Worm (Caenorhabditis elegans) whole organism, late embryonic: ENCODE measurements around the gene C06E4.5.

Source experiments
- C08G9.2 ChIP-seq: sonication (generic microtip); optimal IDR thresholded peaks from 2 replicates; lab custom pipeline; 2016; ENCODE audit warnings: mild to moderate bottlenecking, missing genetic modification characterization, moderate library complexity, missing compliant biosample characterization
- C38D4.7 ChIP-seq: fragments of 200-800 bp; sonication (Bioruptor generic); optimal IDR thresholded peaks from 2 replicates; lab custom pipeline; 2018; ENCODE audit warnings: mild to moderate bottlenecking, missing genetic modification characterization, moderate library complexity, missing compliant biosample characterization
- F13H6.1 ChIP-seq: sonication (generic microtip); optimal IDR thresholded peaks from 2 replicates; lab custom pipeline; 2016; ENCODE audit warnings: missing genetic modification characterization, missing compliant biosample characterization
- K02D7.2 ChIP-seq: sonication (generic microtip); optimal IDR thresholded peaks from 2 replicates; lab custom pipeline; 2017; ENCODE audit warnings: mild to moderate bottlenecking, missing genetic modification characterization, missing compliant biosample characterization
- K09A11.1 ChIP-seq: sonication (generic microtip); optimal IDR thresholded peaks from 2 replicates; lab custom pipeline; 2017; ENCODE audit warnings: antibody characterized with exemption, mild to moderate bottlenecking, missing genetic modification characterization, missing compliant biosample characterization; ENCODE audit not compliant: insufficient read depth
- T23F11.4 ChIP-seq: fragments of 200-800 bp; sonication (Bioruptor generic); optimal IDR thresholded peaks from 2 replicates; lab custom pipeline; 2018; ENCODE audit warnings: mild to moderate bottlenecking, missing genetic modification characterization, missing compliant biosample characterization
- Y22D7AL.16 ChIP-seq: sonication (generic microtip); optimal IDR thresholded peaks from 2 replicates; lab custom pipeline; 2016; ENCODE audit warnings: missing genetic modification characterization, missing compliant biosample characterization
- ahr-1 ChIP-seq: sonication (generic microtip); optimal IDR thresholded peaks from 2 replicates; lab custom pipeline; 2016; ENCODE audit warnings: missing genetic modification characterization, missing compliant biosample characterization
- ama-1 ChIP-seq: fragments of 150-350 bp; optimal IDR thresholded peaks from 2 replicates; lab custom pipeline; 2014
- ceh-19 ChIP-seq: fragments of 200-800 bp; sonication (Bioruptor generic); optimal IDR thresholded peaks from 2 replicates; lab custom pipeline; 2018; ENCODE audit warnings: mild to moderate bottlenecking, missing genetic modification characterization, missing compliant biosample characterization
- ceh-2 ChIP-seq: sonication (generic microtip); optimal IDR thresholded peaks from 2 replicates; lab custom pipeline; 2016; ENCODE audit warnings: missing genotype, missing genetic modification characterization, missing compliant biosample characterization
- ceh-31 ChIP-seq: sonication (generic microtip); optimal IDR thresholded peaks from 2 replicates; lab custom pipeline; 2016; ENCODE audit warnings: missing genetic modification characterization, missing compliant biosample characterization
- ceh-34 ChIP-seq: sonication (generic microtip); optimal IDR thresholded peaks from 2 replicates; lab custom pipeline; 2016; ENCODE audit warnings: mild to moderate bottlenecking, missing genetic modification characterization, missing compliant biosample characterization
- ceh-45 ChIP-seq: fragments of 200-800 bp; sonication (Bioruptor generic); IDR thresholded peaks from 2 replicates; pipeline ENCODE4 v1.3.6; 2022; ENCODE audit warnings: missing genetic modification reagents, missing genetic modification characterization, missing compliant biosample characterization
- ceh-6 ChIP-seq: fragments of 200-800 bp; sonication (Bioruptor generic); optimal IDR thresholded peaks from 2 replicates; lab custom pipeline; 2018; ENCODE audit warnings: mild to moderate bottlenecking, missing genetic modification characterization, missing compliant biosample characterization
- ceh-9 ChIP-seq: sonication (generic microtip); optimal IDR thresholded peaks from 2 replicates; lab custom pipeline; 2016; ENCODE audit warnings: mild to moderate bottlenecking, missing genetic modification characterization, inconsistent platforms, missing compliant biosample characterization
- che-1 ChIP-seq: sonication (generic microtip); optimal IDR thresholded peaks from 2 replicates; lab custom pipeline; 2016; ENCODE audit warnings: mild to moderate bottlenecking, missing genetic modification characterization, missing compliant biosample characterization
- dmd-4 ChIP-seq: sonication (generic microtip); optimal IDR thresholded peaks from 2 replicates; lab custom pipeline; 2016; ENCODE audit warnings: borderline replicate concordance, missing genetic modification characterization, missing compliant biosample characterization
- dve-1 ChIP-seq: sonication (generic microtip); optimal IDR thresholded peaks from 2 replicates; lab custom pipeline; 2017; ENCODE audit warnings: antibody characterized with exemption, mild to moderate bottlenecking, missing genetic modification characterization, missing compliant biosample characterization
- elt-2 ChIP-seq: sonication (generic microtip); optimal IDR thresholded peaks from 2 replicates; lab custom pipeline; 2016; ENCODE audit warnings: missing genetic modification reagents, missing genetic modification characterization, missing compliant biosample characterization
- elt-4 ChIP-seq: sonication (generic microtip); optimal IDR thresholded peaks from 2 replicates; lab custom pipeline; 2016; ENCODE audit warnings: missing genetic modification characterization, missing compliant biosample characterization
- fkh-6 ChIP-seq: sonication (generic microtip); optimal IDR thresholded peaks from 2 replicates; lab custom pipeline; 2016; ENCODE audit warnings: missing genetic modification characterization, missing compliant biosample characterization
- hlh-13 ChIP-seq: fragments of 200-800 bp; sonication (Bioruptor generic); optimal IDR thresholded peaks from 2 replicates; lab custom pipeline; 2018; ENCODE audit warnings: mild to moderate bottlenecking, missing genetic modification characterization, missing compliant biosample characterization
- hlh-15 ChIP-seq: sonication (generic microtip); optimal IDR thresholded peaks from 2 replicates; lab custom pipeline; 2016; ENCODE audit warnings: missing genetic modification characterization, missing compliant biosample characterization
- hlh-30 ChIP-seq: sonication (generic microtip); optimal IDR thresholded peaks from 2 replicates; lab custom pipeline; 2017; ENCODE audit warnings: antibody characterized with exemption, missing genetic modification characterization, missing compliant biosample characterization; ENCODE audit not compliant: insufficient read depth
- hlh-8 ChIP-seq: sonication (generic microtip); optimal IDR thresholded peaks from 2 replicates; lab custom pipeline; 2016; ENCODE audit warnings: missing genotype, missing genetic modification characterization, missing compliant biosample characterization
- mec-3 ChIP-seq: sonication (generic microtip); optimal IDR thresholded peaks from 2 replicates; lab custom pipeline; 2016; ENCODE audit warnings: borderline replicate concordance, missing genetic modification characterization, missing compliant biosample characterization
- nfya-1 ChIP-seq: sonication (generic microtip); optimal IDR thresholded peaks from 2 replicates; lab custom pipeline; 2017; ENCODE audit warnings: missing genetic modification characterization, mild to moderate bottlenecking, missing compliant biosample characterization, antibody characterized with exemption, moderate library complexity
- nhr-11 ChIP-seq: fragments of 150-350 bp; optimal IDR thresholded peaks from 2 replicates; lab custom pipeline; 2014; ENCODE audit warnings: missing biosample characterization, missing genetic modification characterization
- odd-2 ChIP-seq: sonication (generic microtip); optimal IDR thresholded peaks from 2 replicates; lab custom pipeline; 2017; ENCODE audit warnings: antibody characterized with exemption, mild to moderate bottlenecking, missing genetic modification characterization, missing compliant biosample characterization
- pat-9 ChIP-seq: fragments of 200-800 bp; sonication (Bioruptor generic); optimal IDR thresholded peaks from 2 replicates; lab custom pipeline; 2018; ENCODE audit warnings: mild to moderate bottlenecking, missing genetic modification characterization, moderate library complexity, missing compliant biosample characterization
- pax-1 ChIP-seq: fragments of 150-350 bp; optimal IDR thresholded peaks from 2 replicates; lab custom pipeline; 2014; ENCODE audit warnings: missing biosample characterization, missing genetic modification characterization
- pha-2 ChIP-seq: sonication (generic microtip); optimal IDR thresholded peaks from 2 replicates; lab custom pipeline; 2017; ENCODE audit warnings: mild to moderate bottlenecking, missing genetic modification characterization, missing compliant biosample characterization
- pha-4 ChIP-seq: fragments of 150-350 bp; optimal IDR thresholded peaks from 2 replicates; lab custom pipeline; 2018; ENCODE audit warnings: missing biosample characterization, missing genetic modification reagents, missing genetic modification characterization
- pqm-1 ChIP-seq: sonication (generic microtip); optimal IDR thresholded peaks from 2 replicates; lab custom pipeline; 2016; ENCODE audit warnings: missing genetic modification characterization, missing compliant biosample characterization
- pros-1 ChIP-seq: fragments of 150-350 bp; optimal IDR thresholded peaks from 2 replicates; lab custom pipeline; 2014; ENCODE audit warnings: missing biosample characterization, missing genetic modification reagents, missing genetic modification characterization
- rnt-1 ChIP-seq: sonication (generic microtip); optimal IDR thresholded peaks from 2 replicates; lab custom pipeline; 2016; ENCODE audit warnings: missing genetic modification characterization, missing compliant biosample characterization
- sox-4 ChIP-seq: sonication (generic microtip); optimal IDR thresholded peaks from 2 replicates; lab custom pipeline; 2017; ENCODE audit warnings: mild to moderate bottlenecking, missing genetic modification characterization, inconsistent platforms, missing compliant biosample characterization
- syd-9 ChIP-seq: sonication (generic microtip); optimal IDR thresholded peaks from 2 replicates; lab custom pipeline; 2016; ENCODE audit warnings: mild to moderate bottlenecking, missing genetic modification characterization, moderate library complexity, missing compliant biosample characterization
- tbx-2 ChIP-seq: sonication (generic microtip); optimal IDR thresholded peaks from 2 replicates; lab custom pipeline; 2016; ENCODE audit warnings: missing genetic modification characterization, missing compliant biosample characterization
- tbx-7 ChIP-seq: sonication (generic microtip); optimal IDR thresholded peaks from 2 replicates; lab custom pipeline; 2016; ENCODE audit warnings: missing genotype, missing genetic modification characterization, missing compliant biosample characterization
- unc-3 ChIP-seq, 2 experiments: fragments of 200-800 bp in 1 of 2; sonication (Bioruptor generic) in 1 of 2; sonication (generic microtip) in 1 of 2; conservative IDR thresholded peaks in 1 of 2; optimal IDR thresholded peaks in 1 of 2; 2 replicates each; pipeline versions ENCODE4 v1.3.6 to Lab custom; 2016 to 2022; ENCODE audit warnings: missing compliant biosample characterization in 2 of 2, missing genetic modification characterization in 2 of 2, missing genetic modification reagents in 1 of 2
- unc-42 ChIP-seq: sonication (generic microtip); optimal IDR thresholded peaks from 2 replicates; lab custom pipeline; 2016; ENCODE audit warnings: missing genotype, missing genetic modification characterization, missing compliant biosample characterization
- unc-86 ChIP-seq: sonication (generic microtip); optimal IDR thresholded peaks from 2 replicates; lab custom pipeline; 2016; ENCODE audit warnings: missing genetic modification characterization, missing compliant biosample characterization
- zip-5 ChIP-seq: sonication (generic microtip); optimal IDR thresholded peaks from 2 replicates; lab custom pipeline; 2016; ENCODE audit warnings: missing genetic modification characterization, missing compliant biosample characterization

The C06E4.5 gene

ce11 chrIV:7291957-7292356 lies 37.2 kb downstream of the C06E4.5 start, which contains the start of gene F42C5.4:
F42C5.4 (minus strand) TSS chrIV:7292127.
- TF ChIP-seq pha-4 = no peak
- TF ChIP-seq hlh-15 (tag; lab: Kevin White, UChicago) = no peak
- TF ChIP-seq odd-2 (tag; lab: Kevin White, UChicago) = no peak
- TF ChIP-seq T23F11.4 (GFP tag; lab: Kevin White, UChicago) = no peak
- no peak for TF ChIP-seq hlh-13 (GFP tag; lab: Kevin White, UChicago)
- no peak for TF ChIP-seq zip-5 (tag; lab: Kevin White, UChicago)
- no peak for TF ChIP-seq C38D4.7 (GFP tag; lab: Kevin White, UChicago)

ce11 chrIV:7294121-7294520 lies 39.3 kb downstream of the C06E4.5 start, which contains the start of gene F42C5.5:
F42C5.5 (minus strand) TSS chrIV:7294221.
- no peak for TF ChIP-seq syd-9 (tag; lab: Kevin White, UChicago)
- TF ChIP-seq Y22D7AL.16 (tag; lab: Kevin White, UChicago) = no peak
- TF ChIP-seq ceh-34 (tag; lab: Kevin White, UChicago) = no peak
- no peak for TF ChIP-seq rnt-1 (tag; lab: Kevin White, UChicago)
- no peak for TF ChIP-seq pros-1 (tag; lab: Kevin White, UChicago)
- no peak for TF ChIP-seq dmd-4 (tag; lab: Kevin White, UChicago)
- TF ChIP-seq nfya-1 (tag; lab: Kevin White, UChicago) = no peak
- TF ChIP-seq C38D4.7 (GFP tag; lab: Kevin White, UChicago) = no peak
- no peak for TF ChIP-seq mec-3 (tag; lab: Kevin White, UChicago)
- no peak for TF ChIP-seq pha-4
- TF ChIP-seq ceh-9 (tag; lab: Kevin White, UChicago) = no peak
- no peak for TF ChIP-seq ahr-1 (tag; lab: Kevin White, UChicago)
- no peak for TF ChIP-seq T23F11.4 (GFP tag; lab: Kevin White, UChicago)
- TF ChIP-seq C08G9.2 = no peak
- no peak for TF ChIP-seq ceh-6
- TF ChIP-seq ceh-19 (GFP tag; lab: Kevin White, UChicago) = no peak

- TF ChIP-seq unc-3 (GFP tag; conservative IDR thresholded peaks at IDR 0.05; lab: Robert Waterston, UW) (no peak), unc-3 (tag; optimal IDR thresholded peaks at IDR 0.05; lab: Kevin White, UChicago) (no peak), pha-4 (no peak), unc-42 (tag; lab: Kevin White, UChicago) (no peak), ceh-45 (GFP tag; lab: Robert Waterston, UW) (no peak), tbx-2 (tag; lab: Kevin White, UChicago) (no peak), ama-1 (lab: Kevin White, UChicago) (no peak), elt-2 (tag; lab: Kevin White, UChicago) (no peak), pax-1 (tag; lab: Kevin White, UChicago) (no peak), hlh-30 (no peak), unc-86 (tag; lab: Kevin White, UChicago) (no peak), K02D7.2 (tag; lab: Kevin White, UChicago) (no peak), pqm-1 (no peak), dve-1 (tag; lab: Kevin White, UChicago) (no peak), Y22D7AL.16 (tag; lab: Kevin White, UChicago) (no peak), ceh-31 (tag; lab: Kevin White, UChicago) (no peak), hlh-8 (no peak), tbx-7 (tag; lab: Kevin White, UChicago) (no peak)
Observed at ce11 chrIV:7301481-7301880, 46.7 kb downstream of the C06E4.5 start.

ce11 chrIV:7305325-7305724 lies 50.5 kb downstream of the C06E4.5 start, which contains the start of gene npr-27:
npr-27 (plus strand) TSS chrIV:7305625.
- TF ChIP-seq T23F11.4 (GFP tag; lab: Kevin White, UChicago) (no peak), hlh-30 (no peak), pqm-1 (no peak), fkh-6 (tag; lab: Kevin White, UChicago) (no peak), F13H6.1 (tag; lab: Kevin White, UChicago) (no peak), K09A11.1 (tag; lab: Kevin White, UChicago) (no peak), ahr-1 (tag; lab: Kevin White, UChicago) (no peak), pat-9 (tag; lab: Kevin White, UChicago) (no peak), pha-2 (tag; lab: Kevin White, UChicago) (no peak), elt-2 (tag; lab: Kevin White, UChicago) (no peak), che-1 (no peak), elt-4 (no peak), dve-1 (tag; lab: Kevin White, UChicago) (no peak), K02D7.2 (tag; lab: Kevin White, UChicago) (no peak), hlh-15 (tag; lab: Kevin White, UChicago) (no peak), ceh-2 (no peak), nhr-11 (tag; lab: Kevin White, UChicago) (no peak), pax-1 (tag; lab: Kevin White, UChicago) (no peak), sox-4 (tag; lab: Kevin White, UChicago) (no peak)
